Fruit fly (Drosophila melanogaster) whole organism, embryonic: ENCODE results near the gene al.

Experiments
- BEAF-32 ChIP-seq: fragments of 200-800 bp; sonication (Bioruptor generic); optimal IDR thresholded peaks from 3 replicates; lab custom pipeline; 2017; ENCODE audit warnings: missing biosample characterization, missing genetic modification characterization, mild to moderate bottlenecking, moderate library complexity, missing genetic modification reagents
- CG10267 ChIP-seq: fragments of 200-800 bp; sonication (Bioruptor generic); optimal IDR thresholded peaks from 2 replicates; lab custom pipeline; 2018; ENCODE audit warnings: missing biosample characterization, mild to moderate bottlenecking, missing genetic modification characterization, moderate library complexity
- CG10654 ChIP-seq: fragments of 200-800 bp; sonication (Bioruptor generic); optimal IDR thresholded peaks from 2 replicates; lab custom pipeline; 2016; ENCODE audit warnings: missing biosample characterization, missing genetic modification characterization
- CG12391 ChIP-seq: fragments of 200-800 bp; sonication (Bioruptor generic); optimal IDR thresholded peaks from 3 replicates; lab custom pipeline; 2018; ENCODE audit warnings: missing biosample characterization, mild to moderate bottlenecking, missing genetic modification characterization, moderate library complexity
- CG12659 ChIP-seq: fragments of 200-800 bp; sonication (Bioruptor generic); optimal IDR thresholded peaks from 3 replicates; lab custom pipeline; 2017; ENCODE audit warnings: mild to moderate bottlenecking, missing biosample characterization, missing genetic modification reagents, missing genetic modification characterization
- CG14441 ChIP-seq: fragments of 200-800 bp; sonication (Bioruptor generic); IDR thresholded peaks from 2 replicates; pipeline ENCODE4 v1.3.6; 2022; ENCODE audit warnings: missing biosample characterization, missing genetic modification characterization
- CG14710 ChIP-seq: fragments of 200-800 bp; sonication (Bioruptor generic); optimal IDR thresholded peaks from 3 replicates; lab custom pipeline; 2019; ENCODE audit warnings: missing biosample characterization, mild to moderate bottlenecking, missing genetic modification characterization, moderate library complexity
- CG15479 ChIP-seq: fragments of 200-800 bp; sonication (Bioruptor generic); optimal IDR thresholded peaks from 3 replicates; lab custom pipeline; 2019; ENCODE audit warnings: missing biosample characterization, mild to moderate bottlenecking, missing genetic modification characterization, moderate library complexity
- CG17186 ChIP-seq: fragments of 200-800 bp; sonication (Bioruptor generic); optimal IDR thresholded peaks from 3 replicates; lab custom pipeline; 2017; ENCODE audit warnings: missing biosample characterization, missing genetic modification reagents, missing genetic modification characterization
- CG17829 ChIP-seq: fragments of 200-800 bp; optimal IDR thresholded peaks from 2 replicates; lab custom pipeline; 2019; ENCODE audit warnings: missing biosample characterization, mild to moderate bottlenecking, missing genetic modification characterization, moderate library complexity
- CG2120 ChIP-seq: fragments of 200-800 bp; sonication (Bioruptor generic); optimal IDR thresholded peaks from 3 replicates; lab custom pipeline; 2016; ENCODE audit warnings: missing biosample characterization, missing genetic modification characterization
- CG33213 ChIP-seq: fragments of 200-800 bp; sonication (Bioruptor generic); optimal IDR thresholded peaks from 3 replicates; lab custom pipeline; 2016; ENCODE audit warnings: missing biosample characterization, missing genetic modification characterization
- CG4617 ChIP-seq: fragments of 200-800 bp; sonication (Bioruptor generic); optimal IDR thresholded peaks from 3 replicates; lab custom pipeline; 2016; ENCODE audit warnings: missing biosample characterization, missing genetic modification characterization, borderline replicate concordance
- CG7987 ChIP-seq: fragments of 200-800 bp; sonication (Bioruptor generic); optimal IDR thresholded peaks from 2 replicates; lab custom pipeline; 2018; ENCODE audit warnings: missing biosample characterization, mild to moderate bottlenecking, missing genetic modification characterization, moderate library complexity
- CG8290 ChIP-seq, 3 experiments: fragments of 200-800 bp; sonication (Bioruptor generic); optimal IDR thresholded peaks; 2 replicates each; lab custom pipeline; 2016 to 2019; ENCODE audit warnings: missing biosample characterization in 3 of 3, missing genetic modification characterization in 3 of 3, mild to moderate bottlenecking in 2 of 3, moderate library complexity in 1 of 3
- CG9797 ChIP-seq: fragments of 200-800 bp; sonication (Bioruptor generic); optimal IDR thresholded peaks from 3 replicates; lab custom pipeline; 2018; ENCODE audit warnings: missing biosample characterization, mild to moderate bottlenecking, missing genetic modification characterization
- CTCF ChIP-seq: fragments of 200-800 bp; sonication (Bioruptor generic); optimal IDR thresholded peaks from 2 replicates; lab custom pipeline; 2017; ENCODE audit warnings: missing biosample characterization, mild to moderate bottlenecking, missing genetic modification characterization, moderate library complexity
- CrebB ChIP-seq: fragments of 200-800 bp; sonication (Bioruptor generic); optimal IDR thresholded peaks from 3 replicates; lab custom pipeline; 2018; ENCODE audit warnings: missing biosample characterization, mild to moderate bottlenecking, missing genetic modification characterization
- Deaf1 ChIP-seq: fragments of 200-800 bp; optimal IDR thresholded peaks from 3 replicates; lab custom pipeline; 2019; ENCODE audit warnings: missing biosample characterization, mild to moderate bottlenecking, missing genetic modification characterization, moderate library complexity
- Dp ChIP-seq: fragments of 200-800 bp; sonication (Bioruptor generic); optimal IDR thresholded peaks from 2 replicates; lab custom pipeline; 2018; ENCODE audit warnings: missing biosample characterization, mild to moderate bottlenecking, missing genetic modification characterization, moderate library complexity
- HmgD ChIP-seq: fragments of 200-800 bp; sonication (Bioruptor generic); optimal IDR thresholded peaks from 3 replicates; lab custom pipeline; 2016; ENCODE audit warnings: missing biosample characterization, missing genetic modification characterization
- HmgZ ChIP-seq: fragments of 200-800 bp; sonication (Bioruptor generic); optimal IDR thresholded peaks from 2 replicates; lab custom pipeline; 2018; ENCODE audit warnings: missing biosample characterization, mild to moderate bottlenecking, missing genetic modification characterization
- Hmr ChIP-seq: fragments of 200-800 bp; sonication (Bioruptor generic); optimal IDR thresholded peaks from 3 replicates; lab custom pipeline; 2017; ENCODE audit warnings: mild to moderate bottlenecking, missing biosample characterization, missing genetic modification reagents, missing genetic modification characterization
- Jarid2 ChIP-seq: fragments of 200-800 bp; sonication (Bioruptor generic); optimal IDR thresholded peaks from 3 replicates; lab custom pipeline; 2017; ENCODE audit warnings: mild to moderate bottlenecking, missing biosample characterization, missing genetic modification reagents, missing genetic modification characterization
- Lpt ChIP-seq: fragments of >200 bp; optimal IDR thresholded peaks from 2 replicates; lab custom pipeline; 2018; ENCODE audit warnings: missing biosample characterization, missing genetic modification characterization
- MESR4 ChIP-seq: fragments of 200-800 bp; sonication (Bioruptor generic); optimal IDR thresholded peaks from 2 replicates; lab custom pipeline; 2018; ENCODE audit warnings: missing biosample characterization, mild to moderate bottlenecking, missing genetic modification characterization, moderate library complexity
- Med ChIP-seq: fragments of 200-800 bp; sonication (Bioruptor generic); peaks from one replicate; lab custom pipeline; 2016; ENCODE audit warnings: missing biosample characterization, missing genetic modification characterization, mild to moderate bottlenecking, inconsistent platforms, moderate library complexity
- Pdp1 ChIP-seq, 2 experiments: fragments of 200-800 bp; sonication (Bioruptor generic); optimal IDR thresholded peaks; 3 replicates each; lab custom pipeline; 2016; ENCODE audit warnings: missing biosample characterization in 2 of 2, missing genetic modification characterization in 2 of 2, mild to moderate bottlenecking in 1 of 2, moderate library complexity in 1 of 2
- Sry-δ ChIP-seq: fragments of 200-800 bp; sonication (Bioruptor generic); optimal IDR thresholded peaks from 2 replicates; lab custom pipeline; 2016; ENCODE audit warnings: missing biosample characterization, missing genetic modification characterization
- Tbp ChIP-seq: fragments of >200 bp; optimal IDR thresholded peaks from 2 replicates; lab custom pipeline; 2018; ENCODE audit warnings: missing biosample characterization, missing genetic modification characterization
- cas ChIP-seq: fragments of 200-800 bp; sonication (Bioruptor generic); IDR thresholded peaks from 2 replicates; pipeline ENCODE4 v1.3.6; 2022; ENCODE audit warnings: missing biosample characterization, missing genetic modification characterization
- cg ChIP-seq: fragments of 200-800 bp; sonication (Bioruptor generic); optimal IDR thresholded peaks from 3 replicates; lab custom pipeline; 2019; ENCODE audit warnings: missing biosample characterization, mild to moderate bottlenecking, missing genetic modification characterization, moderate library complexity
- chinmo ChIP-seq: fragments of 200-800 bp; sonication (Bioruptor generic); IDR thresholded peaks from 4 replicates; pipeline ENCODE4 v1.3.6; 2022; ENCODE audit warnings: missing biosample characterization, missing genetic modification characterization; ENCODE audit not compliant: partially characterized antibody
- crp ChIP-seq, 2 experiments: fragments of 200-800 bp; sonication (Bioruptor generic); optimal IDR thresholded peaks; 2 replicates in 1 of 2; 3 replicates in 1 of 2; lab custom pipeline; 2017; ENCODE audit warnings: missing biosample characterization in 2 of 2, missing genetic modification characterization in 2 of 2, mild to moderate bottlenecking in 1 of 2, moderate library complexity in 1 of 2
- fd96Cb ChIP-seq: fragments of 200-800 bp; sonication (Bioruptor generic); optimal IDR thresholded peaks from 2 replicates; lab custom pipeline; 2018; ENCODE audit warnings: missing biosample characterization, mild to moderate bottlenecking, missing genetic modification characterization, moderate library complexity
- gfzf ChIP-seq: fragments of 200-800 bp; sonication (Bioruptor generic); optimal IDR thresholded peaks from 2 replicates; lab custom pipeline; 2016; ENCODE audit warnings: missing biosample characterization, mild to moderate bottlenecking, missing genetic modification characterization, moderate library complexity
- grn ChIP-seq: fragments of 200-800 bp; sonication (Bioruptor generic); optimal IDR thresholded peaks from 3 replicates; lab custom pipeline; 2017; ENCODE audit warnings: missing biosample characterization, missing genetic modification characterization
- gro ChIP-seq: fragments of 200-800 bp; sonication (Bioruptor generic); optimal IDR thresholded peaks from 2 replicates; lab custom pipeline; 2016; ENCODE audit warnings: missing biosample characterization, missing genetic modification characterization
- nerfin-1 ChIP-seq: fragments of 200-800 bp; sonication (Bioruptor generic); optimal IDR thresholded peaks from 3 replicates; lab custom pipeline; 2019; ENCODE audit warnings: missing biosample characterization, mild to moderate bottlenecking, missing genetic modification characterization, moderate library complexity
- nmo ChIP-seq: fragments of 200-800 bp; sonication (Bioruptor generic); optimal IDR thresholded peaks from 2 replicates; lab custom pipeline; 2018; ENCODE audit warnings: missing biosample characterization, mild to moderate bottlenecking, missing genetic modification characterization, moderate library complexity
- pho ChIP-seq: fragments of 200-800 bp; sonication (Bioruptor generic); optimal IDR thresholded peaks from 2 replicates; lab custom pipeline; 2016; ENCODE audit warnings: missing biosample characterization, missing genetic modification characterization
- phol ChIP-seq: fragments of 200-800 bp; sonication (Bioruptor generic); optimal IDR thresholded peaks from 3 replicates; lab custom pipeline; 2018; ENCODE audit warnings: missing biosample characterization, mild to moderate bottlenecking, missing genetic modification characterization, moderate library complexity
- pzg ChIP-seq: fragments of 200-800 bp; sonication (Bioruptor generic); optimal IDR thresholded peaks from 3 replicates; lab custom pipeline; 2018; ENCODE audit warnings: missing biosample characterization, mild to moderate bottlenecking, missing genetic modification characterization, moderate library complexity
- salm ChIP-seq: fragments of 200-800 bp; sonication (Bioruptor generic); optimal IDR thresholded peaks from 2 replicates; lab custom pipeline; 2018; ENCODE audit warnings: missing biosample characterization, mild to moderate bottlenecking, missing genetic modification characterization
- sens ChIP-seq: fragments of 200-800 bp; sonication (Bioruptor generic); peaks from one replicate; lab custom pipeline; 2016; ENCODE audit warnings: missing biosample characterization, missing genetic modification characterization
- stwl ChIP-seq: fragments of 200-800 bp; sonication (Bioruptor generic); optimal IDR thresholded peaks from 3 replicates; lab custom pipeline; 2018; ENCODE audit warnings: missing biosample characterization, mild to moderate bottlenecking, missing genetic modification characterization, moderate library complexity
- trem ChIP-seq: fragments of 200-800 bp; optimal IDR thresholded peaks from 3 replicates; lab custom pipeline; 2019; ENCODE audit warnings: missing biosample characterization, mild to moderate bottlenecking, missing genetic modification characterization, moderate library complexity
- zfh1 ChIP-seq: fragments of 200-800 bp; sonication (Bioruptor generic); IDR thresholded peaks from 3 replicates; pipeline ENCODE4 v1.3.6; 2022; ENCODE audit warnings: missing biosample characterization, missing genetic modification characterization

al gene

dm6 chr2L:357556-358130 is 20.3 kb upstream of the al start, which contains the start of gene Ent1 (continued):
- TF ChIP-seq salm (tag; lab: Kevin White, UChicago) (no peak), CG14441 (no peak), cas (no peak), CG10654 (GFP tag; lab: Kevin White, UChicago) (no peak), CG33213 (GFP tag; lab: Kevin White, UChicago) (peak; percentile 32), trem (tag; lab: Kevin White, UChicago) (peak; percentile 100), Dp (GFP tag; lab: Kevin White, UChicago) (peak; percentile 98), BEAF-32 (GFP tag; lab: Kevin White, UChicago) (peak; percentile 90), Deaf1 (tag; lab: Kevin White, UChicago) (peak; percentile 9), CG12391 (tag; lab: Kevin White, UChicago) (peak; percentile 10), cg (GFP tag; lab: Kevin White, UChicago) (peak; percentile 76), Pdp1 (GFP tag; optimal IDR thresholded peaks at IDR 0.05; lab: Kevin White, UChicago) (peak in 1 of 2 experiments; percentile 96), Jarid2 (GFP tag; lab: Kevin White, UChicago) (peak; percentile 28), nmo (GFP tag; lab: Kevin White, UChicago) (peak; percentile 33), CG17186 (GFP tag; lab: Kevin White, UChicago) (peak; percentile 8), gro (GFP tag; lab: Kevin White, UChicago) (peak; percentile 60), CG9797 (GFP tag; lab: Kevin White, UChicago) (peak; percentile 5), Med (GFP tag; lab: Kevin White, UChicago) (peak; percentile 82), Hmr (GFP tag; lab: Kevin White, UChicago) (peak; percentile 0), gfzf (GFP tag; lab: Kevin White, UChicago) (peak; percentile 35), phol (tag; lab: Kevin White, UChicago) (peak; percentile 3), CG15479 (GFP tag; lab: Kevin White, UChicago) (peak; percentile 40), CG4617 (GFP tag; lab: Kevin White, UChicago) (peak; percentile 77), Lpt (GFP tag; lab: Kevin White, UChicago) (no peak), CG12659 (peak; percentile 34), chinmo (GFP tag; lab: Robert Waterston, UW) (no peak), HmgZ (tag; lab: Kevin White, UChicago) (peak; percentile 25), CG8290 (GFP tag; optimal IDR thresholded peaks at IDR 0.05; lab: Kevin White, UChicago) (peak; percentile 41), CG8290 (tag; optimal IDR thresholded peaks at IDR 0.05; lab: Kevin White, UChicago) (peak in 1 of 2 experiments; percentile 61), CG17829 (tag; lab: Kevin White, UChicago) (peak; percentile 14), sens (peak; percentile 50), CG10267 (peak; percentile 32), pho (GFP tag; lab: Kevin White, UChicago) (peak; percentile 26), CG14710 (peak; percentile 33), Tbp (GFP tag; lab: Kevin White, UChicago) (no peak), CG2120 (peak; percentile 19), grn (GFP tag; lab: Kevin White, UChicago) (peak; percentile 18), stwl (peak; percentile 83), Sry-δ (peak; percentile 93), nerfin-1 (tag; lab: Kevin White, UChicago) (peak; percentile 11), MESR4 (GFP tag; lab: Kevin White, UChicago) (peak; percentile 88), crp (GFP tag; optimal IDR thresholded peaks at IDR 0.05; lab: Kevin White, UChicago) (no peak), pzg (GFP tag; lab: Kevin White, UChicago) (peak; percentile 89), CG7987 (GFP tag; lab: Kevin White, UChicago) (peak; percentile 21), zfh1 (no peak), CTCF (GFP tag; lab: Kevin White, UChicago) (peak; percentile 49), fd96Cb (tag; lab: Kevin White, UChicago) (no peak), CrebB (tag; lab: Kevin White, UChicago) (peak; percentile 6), HmgD (GFP tag; lab: Kevin White, UChicago) (peak; percentile 25)
